Fruit fly (Drosophila melanogaster) whole organism, embryonic: Measurements from ENCODE around the gene Mlp84B.

Experiments used
- Blimp-1 ChIP-seq: fragments of 200-800 bp; sonication (Bioruptor generic); optimal IDR thresholded peaks from 3 replicates; lab custom pipeline; 2018; ENCODE audit warnings: missing biosample characterization, missing genetic modification characterization, mild to moderate bottlenecking, moderate library complexity, missing genetic modification reagents
- CG10462 ChIP-seq: fragments of 200-800 bp; sonication (Bioruptor generic); optimal IDR thresholded peaks from 2 replicates; lab custom pipeline; 2016; ENCODE audit warnings: missing biosample characterization, missing genetic modification characterization
- CG10543 ChIP-seq: fragments of 200-800 bp; sonication (Bioruptor generic); optimal IDR thresholded peaks from 3 replicates; lab custom pipeline; 2017; ENCODE audit warnings: missing biosample characterization, mild to moderate bottlenecking, missing genetic modification characterization, moderate library complexity
- CG11560 ChIP-seq: fragments of 200-800 bp; sonication (Bioruptor generic); IDR thresholded peaks from 3 replicates; pipeline ENCODE4 v1.3.6; 2022; ENCODE audit warnings: missing biosample characterization, missing genetic modification characterization
- CG11695 ChIP-seq: fragments of 200-800 bp; sonication (Bioruptor generic); IDR thresholded peaks from 3 replicates; pipeline ENCODE4 v1.3.6; 2022; ENCODE audit warnings: missing biosample characterization, missing genetic modification characterization
- CG11723 ChIP-seq: fragments of 200-800 bp; sonication (Bioruptor generic); optimal IDR thresholded peaks from 2 replicates; lab custom pipeline; 2017; ENCODE audit warnings: missing biosample characterization, mild to moderate bottlenecking, missing genetic modification characterization
- CG12071 ChIP-seq: fragments of 200-800 bp; sonication (Bioruptor generic); optimal IDR thresholded peaks from 3 replicates; lab custom pipeline; 2018; ENCODE audit warnings: missing biosample characterization, mild to moderate bottlenecking, missing genetic modification characterization
- CG12104 ChIP-seq: fragments of 200-800 bp; sonication (Bioruptor generic); optimal IDR thresholded peaks from 3 replicates; lab custom pipeline; 2016; ENCODE audit warnings: missing biosample characterization, missing genetic modification characterization
- CG13123 ChIP-seq: fragments of 200-800 bp; sonication (Bioruptor generic); optimal IDR thresholded peaks from 2 replicates; lab custom pipeline; 2016; ENCODE audit warnings: missing biosample characterization, missing genetic modification characterization
- CG15011 ChIP-seq: fragments of 200-800 bp; sonication (Bioruptor generic); optimal IDR thresholded peaks from 3 replicates; lab custom pipeline; 2018; ENCODE audit warnings: missing biosample characterization, mild to moderate bottlenecking, missing genetic modification characterization
- CG15073 ChIP-seq: fragments of 200-800 bp; sonication (Bioruptor generic); optimal IDR thresholded peaks from 2 replicates; lab custom pipeline; 2016; ENCODE audit warnings: missing biosample characterization, missing genetic modification characterization
- CG1602 ChIP-seq: fragments of 200-800 bp; sonication (Bioruptor generic); optimal IDR thresholded peaks from 3 replicates; lab custom pipeline; 2016; ENCODE audit warnings: missing biosample characterization, missing genetic modification characterization
- CG1603 ChIP-seq: fragments of 200-800 bp; sonication (Bioruptor generic); optimal IDR thresholded peaks from 2 replicates; lab custom pipeline; 2019; ENCODE audit warnings: missing biosample characterization, mild to moderate bottlenecking, missing genetic modification characterization, moderate library complexity
- CG1792 ChIP-seq: fragments of 200-800 bp; sonication (Bioruptor generic); optimal IDR thresholded peaks from 2 replicates; lab custom pipeline; 2016; ENCODE audit warnings: missing biosample characterization, missing genetic modification characterization
- CG2120 ChIP-seq: fragments of 200-800 bp; sonication (Bioruptor generic); optimal IDR thresholded peaks from 3 replicates; lab custom pipeline; 2016; ENCODE audit warnings: missing biosample characterization, missing genetic modification characterization
- CG31224 ChIP-seq: fragments of 200-800 bp; sonication (Bioruptor generic); IDR thresholded peaks from 2 replicates; pipeline ENCODE4 v1.3.6; 2022; ENCODE audit warnings: missing biosample characterization, missing genetic modification characterization
- CG4360 ChIP-seq: fragments of 200-800 bp; sonication (Bioruptor generic); IDR thresholded peaks from 2 replicates; pipeline ENCODE4 v1.3.6; 2022; ENCODE audit warnings: missing biosample characterization, missing genetic modification characterization
- CG7357 ChIP-seq: fragments of 200-800 bp; sonication (Bioruptor generic); IDR thresholded peaks from 3 replicates; pipeline ENCODE4 v1.3.6; 2022; ENCODE audit warnings: missing biosample characterization, missing genetic modification characterization
- CG8089 ChIP-seq: fragments of 200-800 bp; sonication (Bioruptor generic); optimal IDR thresholded peaks from 3 replicates; lab custom pipeline; 2016; ENCODE audit warnings: missing biosample characterization, missing genetic modification characterization
- CG9817 ChIP-seq: fragments of 200-800 bp; sonication (Bioruptor generic); optimal IDR thresholded peaks from 2 replicates; lab custom pipeline; 2018; ENCODE audit warnings: missing biosample characterization, mild to moderate bottlenecking, missing genetic modification characterization, moderate library complexity
- CTCF ChIP-seq: fragments of 200-800 bp; sonication (Bioruptor generic); optimal IDR thresholded peaks from 2 replicates; lab custom pipeline; 2017; ENCODE audit warnings: missing biosample characterization, mild to moderate bottlenecking, missing genetic modification characterization, moderate library complexity
- Deaf1 ChIP-seq: fragments of 200-800 bp; optimal IDR thresholded peaks from 3 replicates; lab custom pipeline; 2019; ENCODE audit warnings: missing biosample characterization, mild to moderate bottlenecking, missing genetic modification characterization, moderate library complexity
- Doc3 ChIP-seq: fragments of 200-800 bp; sonication (Bioruptor generic); IDR thresholded peaks from 3 replicates; pipeline ENCODE4 v1.3.6; 2022; ENCODE audit warnings: missing biosample characterization, missing genetic modification characterization; ENCODE audit not compliant: partially characterized antibody
- Dref ChIP-seq: fragments of 200-800 bp; sonication (Bioruptor generic); IDR thresholded peaks from 2 replicates; pipeline ENCODE4 v1.3.6; 2022; ENCODE audit warnings: missing biosample characterization, missing genetic modification characterization
- H2.0 ChIP-seq: fragments of 200-800 bp; sonication (Bioruptor generic); IDR thresholded peaks from 2 replicates; pipeline ENCODE4 v1.3.6; 2022; ENCODE audit warnings: missing biosample characterization, missing genetic modification characterization
- HLH54F ChIP-seq: fragments of 200-800 bp; sonication (Bioruptor generic); optimal IDR thresholded peaks from 3 replicates; lab custom pipeline; 2016; ENCODE audit warnings: missing biosample characterization, missing genetic modification characterization
- Hr3 ChIP-seq: fragments of 200-800 bp; sonication (Bioruptor generic); optimal IDR thresholded peaks from 3 replicates; lab custom pipeline; 2016; ENCODE audit warnings: missing biosample characterization, missing genetic modification characterization
- Rx ChIP-seq: fragments of 200-800 bp; sonication (Bioruptor generic); IDR thresholded peaks from 2 replicates; pipeline ENCODE4 v1.3.6; 2022; ENCODE audit warnings: missing biosample characterization, missing genetic modification characterization
- Six4 ChIP-seq: fragments of 200-800 bp; sonication (Bioruptor generic); optimal IDR thresholded peaks from 2 replicates; lab custom pipeline; 2016; ENCODE audit warnings: missing biosample characterization, missing genetic modification characterization
- Ssrp ChIP-seq: fragments of 200-800 bp; sonication (Bioruptor generic); optimal IDR thresholded peaks from 2 replicates; lab custom pipeline; 2018; ENCODE audit warnings: missing biosample characterization, mild to moderate bottlenecking, missing genetic modification characterization, moderate library complexity
- Taf1 ChIP-seq: fragments of 200-800 bp; sonication (Bioruptor generic); IDR thresholded peaks from 2 replicates; pipeline ENCODE4 v1.3.6; 2022; ENCODE audit warnings: missing biosample characterization, missing genetic modification characterization
- Xbp1 ChIP-seq: fragments of 200-800 bp; sonication (Bioruptor generic); optimal IDR thresholded peaks from 3 replicates; lab custom pipeline; 2016; ENCODE audit warnings: missing biosample characterization, mild to moderate bottlenecking, missing genetic modification characterization
- al ChIP-seq: fragments of 200-800 bp; sonication (Bioruptor generic); IDR thresholded peaks from 2 replicates; pipeline ENCODE4 v1.3.6; 2022; ENCODE audit warnings: missing biosample characterization, missing genetic modification characterization
- cad ChIP-seq: fragments of >200 bp; optimal IDR thresholded peaks from 2 replicates; lab custom pipeline; 2017; ENCODE audit warnings: missing biosample characterization, missing genetic modification characterization
- ci ChIP-seq: fragments of 200-800 bp; sonication (Bioruptor generic); IDR thresholded peaks from 3 replicates; pipeline ENCODE4 v1.3.6; 2022; ENCODE audit warnings: missing biosample characterization, missing genetic modification characterization
- croc ChIP-seq: fragments of 200-800 bp; sonication (Bioruptor generic); conservative IDR thresholded peaks from 3 replicates; pipeline ENCODE4 v1.3.6; 2022; ENCODE audit warnings: missing biosample characterization, missing genetic modification characterization
- danr ChIP-seq: fragments of 200-800 bp; sonication (Bioruptor generic); IDR thresholded peaks from 2 replicates; pipeline ENCODE4 v1.3.6; 2022; ENCODE audit warnings: missing biosample characterization, missing genetic modification characterization
- gce ChIP-seq: fragments of 200-800 bp; sonication (Bioruptor generic); IDR thresholded peaks from 3 replicates; pipeline ENCODE4 v1.3.6; 2022; ENCODE audit warnings: missing biosample characterization, missing genetic modification characterization
- gcm ChIP-seq: fragments of 200-800 bp; sonication (Bioruptor generic); optimal IDR thresholded peaks from 2 replicates; lab custom pipeline; 2019; ENCODE audit warnings: missing biosample characterization, mild to moderate bottlenecking, missing genetic modification characterization, moderate library complexity
- grau ChIP-seq: fragments of 200-800 bp; optimal IDR thresholded peaks from 3 replicates; lab custom pipeline; 2019; ENCODE audit warnings: missing biosample characterization, mild to moderate bottlenecking, missing genetic modification characterization, moderate library complexity
- hb ChIP-seq: fragments of 200-800 bp; sonication (Bioruptor generic); IDR thresholded peaks from 3 replicates; pipeline ENCODE4 v1.3.6; 2022; ENCODE audit warnings: missing biosample characterization, missing genetic modification characterization; ENCODE audit not compliant: partially characterized antibody
- her ChIP-seq: fragments of 200-800 bp; sonication (Bioruptor generic); optimal IDR thresholded peaks from 2 replicates; lab custom pipeline; 2016; ENCODE audit warnings: missing biosample characterization, missing genetic modification characterization
- kah ChIP-seq: fragments of 200-800 bp; sonication (Bioruptor generic); optimal IDR thresholded peaks from 2 replicates; lab custom pipeline; 2018; ENCODE audit warnings: missing biosample characterization, mild to moderate bottlenecking, missing genetic modification characterization
- kay ChIP-seq: fragments of 200-800 bp; sonication (Bioruptor generic); optimal IDR thresholded peaks from 2 replicates; lab custom pipeline; 2016; ENCODE audit warnings: missing biosample characterization, missing genetic modification characterization
- lov ChIP-seq, 2 experiments: fragments of 200-800 bp in 1 of 2; fragments of >200 bp in 1 of 2; sonication (Bioruptor generic) in 1 of 2; IDR thresholded peaks in 1 of 2; optimal IDR thresholded peaks in 1 of 2; 2 replicates in 1 of 2; 3 replicates in 1 of 2; pipeline versions ENCODE4 v1.3.6 to Lab custom; 2017 to 2022; ENCODE audit warnings: missing biosample characterization in 1 of 2, missing genetic modification characterization in 1 of 2
- mirr ChIP-seq: fragments of 200-800 bp; sonication (Bioruptor generic); optimal IDR thresholded peaks from 3 replicates; lab custom pipeline; 2018; ENCODE audit warnings: missing biosample characterization, mild to moderate bottlenecking, missing genetic modification characterization
- mld ChIP-seq: fragments of 200-800 bp; sonication (Bioruptor generic); IDR thresholded peaks from 3 replicates; pipeline ENCODE4 v1.3.6; 2022; ENCODE audit warnings: missing biosample characterization, missing genetic modification characterization; ENCODE audit not compliant: partially characterized antibody
- otp ChIP-seq: fragments of 200-800 bp; sonication (Bioruptor generic); IDR thresholded peaks from 3 replicates; pipeline ENCODE4, ENCODE4 v1.3.6; 2022; ENCODE audit warnings: missing biosample characterization, missing genetic modification characterization
- psq ChIP-seq: fragments of 200-800 bp; sonication (Bioruptor generic); optimal IDR thresholded peaks from 2 replicates; lab custom pipeline; 2017; ENCODE audit warnings: missing biosample characterization, missing genetic modification characterization
- salm ChIP-seq: fragments of 200-800 bp; sonication (Bioruptor generic); optimal IDR thresholded peaks from 2 replicates; lab custom pipeline; 2018; ENCODE audit warnings: missing biosample characterization, mild to moderate bottlenecking, missing genetic modification characterization
- sens ChIP-seq: fragments of 200-800 bp; sonication (Bioruptor generic); peaks from one replicate; lab custom pipeline; 2016; ENCODE audit warnings: missing biosample characterization, missing genetic modification characterization
- trh ChIP-seq: fragments of 200-800 bp; sonication (Bioruptor generic); optimal IDR thresholded peaks from 2 replicates; lab custom pipeline; 2016; ENCODE audit warnings: missing biosample characterization, missing genetic modification characterization
- unpg ChIP-seq: fragments of 200-800 bp; sonication (Bioruptor generic); optimal IDR thresholded peaks from 3 replicates; lab custom pipeline; 2018; ENCODE audit warnings: missing biosample characterization, mild to moderate bottlenecking, missing genetic modification characterization, moderate library complexity

Gene Mlp84B

dm6 chr3R:7123699-7124098, 6.2 kb upstream of the Mlp84B start (continued):
- no peak for TF ChIP-seq CG12104 (GFP tag; lab: Kevin White, UChicago)
- no peak for TF ChIP-seq Doc3 (GFP tag; lab: Robert Waterston, UW)
- TF ChIP-seq CG10543 = no peak
- peak; percentile 80 for TF ChIP-seq mirr (GFP tag; lab: Kevin White, UChicago)
- peak; percentile 100 for TF ChIP-seq CG4360 (GFP tag; lab: Robert Waterston, UW)
- no peak for TF ChIP-seq H2.0 (GFP tag; lab: Robert Waterston, UW)
- TF ChIP-seq Xbp1 (GFP tag; lab: Kevin White, UChicago) = no peak
- TF ChIP-seq CG8089 = no peak
- no peak for TF ChIP-seq CG9817 (tag; lab: Kevin White, UChicago)
- no peak for TF ChIP-seq CG1792 (GFP tag; lab: Kevin White, UChicago)
- TF ChIP-seq CG15011 (GFP tag; lab: Kevin White, UChicago) = no peak
- no peak for TF ChIP-seq croc (GFP tag; lab: Robert Waterston, UW)
- no peak for TF ChIP-seq CG11560 (tag; lab: Robert Waterston, UW)
- no peak for TF ChIP-seq Rx
- no peak for TF ChIP-seq CG7357 (GFP tag; lab: Robert Waterston, UW)
- TF ChIP-seq CG1602 (GFP tag; lab: Kevin White, UChicago) = no peak
- TF ChIP-seq CG31224 = no peak
- TF ChIP-seq her (GFP tag; lab: Kevin White, UChicago) = no peak
- TF ChIP-seq sens (GFP tag; lab: Kevin White, UChicago) = no peak
- no peak for TF ChIP-seq lov (optimal IDR thresholded peaks at IDR 0.05; lab: Kevin White, UChicago)
- TF ChIP-seq lov (GFP tag; IDR thresholded peaks at IDR 0.05; lab: Robert Waterston, UW) = no peak; the same call in 2 of the 3 replicates
- no peak for TF ChIP-seq salm (tag; lab: Kevin White, UChicago)
- TF ChIP-seq CG15073 (GFP tag; lab: Kevin White, UChicago) = no peak
- TF ChIP-seq Blimp-1 (GFP tag; lab: Kevin White, UChicago) = no peak
- no peak for TF ChIP-seq hb (GFP tag; lab: Robert Waterston, UW)
- TF ChIP-seq Six4 = no peak
- no peak for TF ChIP-seq CG10462
- no peak for TF ChIP-seq psq
- TF ChIP-seq gcm (GFP tag; lab: Kevin White, UChicago) = no peak
- TF ChIP-seq cad (GFP tag; lab: Kevin White, UChicago) = no peak
- TF ChIP-seq unpg (GFP tag; lab: Kevin White, UChicago) = no peak
- no peak for TF ChIP-seq trh (GFP tag; lab: Kevin White, UChicago)
- TF ChIP-seq Taf1 (GFP tag; lab: Robert Waterston, UW) = no peak
- peak; percentile 90 for TF ChIP-seq kah (GFP tag; lab: Kevin White, UChicago)
- no peak for TF ChIP-seq danr (GFP tag; lab: Robert Waterston, UW)
- no peak for TF ChIP-seq CTCF (GFP tag; lab: Kevin White, UChicago)
- no peak for TF ChIP-seq CG2120 (GFP tag; lab: Kevin White, UChicago)
- no peak for TF ChIP-seq CG11723 (GFP tag; lab: Kevin White, UChicago)
- no peak for TF ChIP-seq gce (GFP tag; lab: Robert Waterston, UW)
- no peak for TF ChIP-seq Deaf1
- TF ChIP-seq CG11695 (GFP tag; lab: Robert Waterston, UW) = no peak
- no peak for TF ChIP-seq HLH54F (GFP tag; lab: Kevin White, UChicago)
- TF ChIP-seq Dref = no peak
- TF ChIP-seq CG13123 (GFP tag; lab: Kevin White, UChicago) = no peak
- no peak for TF ChIP-seq mld (GFP tag; lab: Robert Waterston, UW)
- TF ChIP-seq kay (GFP tag; lab: Kevin White, UChicago) = no peak
- no peak for TF ChIP-seq CG1603 (tag; lab: Kevin White, UChicago)
- TF ChIP-seq ci (GFP tag; lab: Robert Waterston, UW) = peak; percentile 66
- no peak for TF ChIP-seq al (GFP tag; lab: Robert Waterston, UW)
- TF ChIP-seq grau (tag; lab: Kevin White, UChicago) = no peak
- TF ChIP-seq CG12071 (GFP tag; lab: Kevin White, UChicago) = peak; percentile 23
- no peak for TF ChIP-seq Hr3 (GFP tag; lab: Kevin White, UChicago)
- TF ChIP-seq otp (GFP tag; lab: Robert Waterston, UW) = no peak
- no peak for TF ChIP-seq Ssrp (tag; lab: Kevin White, UChicago)
